Fruit fly (Drosophila melanogaster): ENCODE measurements around the gene CG8837.
A peak's percentile ranks its signal among the peaks of the same experiment; 100 is the strongest.

Gene CG8837

DNA sequence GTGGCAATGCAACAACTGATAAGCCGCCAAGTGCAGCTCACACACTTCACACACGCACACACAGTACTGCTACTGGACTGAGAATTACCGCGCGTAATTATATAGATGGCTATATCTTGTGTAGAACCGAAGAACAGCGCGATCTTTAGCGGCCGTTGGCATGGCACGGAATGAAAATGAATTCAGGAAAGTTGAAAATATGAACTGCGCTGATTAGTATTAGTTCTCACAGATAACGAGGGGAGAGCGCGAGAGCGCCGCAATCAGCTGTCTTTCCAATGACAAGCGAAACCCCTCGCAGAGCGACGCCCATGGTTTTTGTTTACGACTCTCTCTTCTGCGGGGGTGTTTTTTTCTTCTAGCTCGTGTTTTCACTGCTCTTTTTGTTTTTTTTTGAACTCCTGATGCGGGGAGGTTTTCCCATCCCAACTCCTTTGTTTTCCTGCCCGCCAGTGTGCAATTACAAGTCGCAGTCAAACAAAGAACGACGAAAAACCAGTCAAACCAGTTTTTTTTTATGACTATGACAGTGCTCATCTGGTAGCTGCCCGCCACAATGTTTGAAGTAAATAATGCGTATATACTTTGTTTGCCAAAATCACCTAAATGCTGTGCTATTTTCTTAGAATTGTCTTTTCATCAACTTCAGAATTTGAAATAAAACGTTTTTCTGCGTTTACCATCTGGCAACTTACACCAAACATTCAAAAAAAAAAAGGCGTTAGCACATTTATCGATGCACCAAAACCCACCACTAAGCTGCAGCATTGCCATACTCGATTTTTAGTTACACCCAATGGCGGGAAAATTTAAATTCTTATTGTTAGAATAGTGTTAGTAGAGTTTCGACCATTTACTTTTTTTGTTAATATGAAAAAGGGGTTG lies 16.8 kb upstream of the CG8837 start, which contains the start of gene CG9663 (continued):
- TF ChIP-seq CG9139 (GFP tag; optimal IDR thresholded peaks at IDR 0.05) (peak; percentile 88), CG3032 (tag; optimal IDR thresholded peaks at IDR 0.05) (peak; percentile 77), CG11762 (GFP tag; optimal IDR thresholded peaks at IDR 0.05; ENCODE audit: insufficient read depth) (peak; percentile 67), ss (GFP tag; optimal IDR thresholded peaks at IDR 0.05) (peak; percentile 88 to 92), Eip93F (GFP tag; optimal IDR thresholded peaks at IDR 0.05) (peak; percentile 55), CG10631 (GFP tag; optimal IDR thresholded peaks at IDR 0.05) (peak; percentile 65), lz (GFP tag; optimal IDR thresholded peaks at IDR 0.05) (peak; percentile 73), Ets96B (tag; optimal IDR thresholded peaks at IDR 0.05) (peak; percentile 70), Lpt (GFP tag; optimal IDR thresholded peaks at IDR 0.05) (peak; percentile 73), Smox (GFP tag; optimal IDR thresholded peaks at IDR 0.05) (peak; percentile 62), CG8119 (GFP tag; IDR thresholded peaks at IDR 0.05) (peak; percentile 85), CG6854 (GFP tag; optimal IDR thresholded peaks at IDR 0.05) (peak; percentile 73), dsx (GFP tag; optimal IDR thresholded peaks at IDR 0.05; ENCODE audit: poor library complexity, severe bottlenecking) (peak; percentile 71), svp (GFP tag) (peak; percentile 93), Hr38 (GFP tag; optimal IDR thresholded peaks at IDR 0.05) (no peak), pdm3 (GFP tag; optimal IDR thresholded peaks at IDR 0.05) (peak; percentile 68), Blimp-1 (GFP tag; optimal IDR thresholded peaks at IDR 0.05) (peak; percentile 33), CG32006 (GFP tag; optimal IDR thresholded peaks at IDR 0.05) (peak; percentile 52), topi (GFP tag; optimal IDR thresholded peaks at IDR 0.05) (peak; percentile 74), CG15336 (GFP tag; IDR thresholded peaks at IDR 0.05) (peak; percentile 70), CG6808 (GFP tag; optimal IDR thresholded peaks at IDR 0.05) (peak; percentile 90), CG11902 (GFP tag; optimal IDR thresholded peaks at IDR 0.05) (peak; percentile 42), OdsH (GFP tag; optimal IDR thresholded peaks at IDR 0.05) (peak; percentile 57)

DNA sequence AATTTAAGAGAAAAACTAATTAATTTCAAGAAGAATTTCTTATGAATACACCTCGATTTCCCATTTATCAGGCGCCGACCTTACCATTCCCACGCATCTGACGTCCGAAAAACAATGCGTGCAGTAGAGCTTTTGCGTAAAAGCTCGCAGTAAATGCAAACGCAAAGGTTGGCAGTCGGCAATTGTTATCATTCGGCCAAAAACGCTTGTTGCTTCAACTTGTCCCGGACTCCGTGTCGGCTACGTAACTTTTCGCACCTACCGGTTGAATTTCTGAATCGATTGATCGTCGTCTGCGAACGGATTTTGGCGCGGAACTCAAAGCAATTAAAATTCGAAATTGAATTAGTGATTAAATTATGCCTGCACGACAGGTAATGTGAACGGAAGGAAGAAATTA lies 16.2 kb upstream of the CG8837 start, which contains the start of gene CG3277:
Gene CG3277 (plus strand): TSS at position 208 of the 400 bp plus-strand sequence.
- TF ChIP-seq Eip93F (GFP tag; optimal IDR thresholded peaks at IDR 0.05) (peak; percentile 1), CG9139 (GFP tag; optimal IDR thresholded peaks at IDR 0.05) (no peak), CG3919 (GFP tag; optimal IDR thresholded peaks at IDR 0.05) (no peak), pdm3 (GFP tag; optimal IDR thresholded peaks at IDR 0.05) (no peak), CG10669 (GFP tag; optimal IDR thresholded peaks at IDR 0.05) (no peak), vri (GFP tag; optimal IDR thresholded peaks at IDR 0.05) (peak; percentile 53)

DNA sequence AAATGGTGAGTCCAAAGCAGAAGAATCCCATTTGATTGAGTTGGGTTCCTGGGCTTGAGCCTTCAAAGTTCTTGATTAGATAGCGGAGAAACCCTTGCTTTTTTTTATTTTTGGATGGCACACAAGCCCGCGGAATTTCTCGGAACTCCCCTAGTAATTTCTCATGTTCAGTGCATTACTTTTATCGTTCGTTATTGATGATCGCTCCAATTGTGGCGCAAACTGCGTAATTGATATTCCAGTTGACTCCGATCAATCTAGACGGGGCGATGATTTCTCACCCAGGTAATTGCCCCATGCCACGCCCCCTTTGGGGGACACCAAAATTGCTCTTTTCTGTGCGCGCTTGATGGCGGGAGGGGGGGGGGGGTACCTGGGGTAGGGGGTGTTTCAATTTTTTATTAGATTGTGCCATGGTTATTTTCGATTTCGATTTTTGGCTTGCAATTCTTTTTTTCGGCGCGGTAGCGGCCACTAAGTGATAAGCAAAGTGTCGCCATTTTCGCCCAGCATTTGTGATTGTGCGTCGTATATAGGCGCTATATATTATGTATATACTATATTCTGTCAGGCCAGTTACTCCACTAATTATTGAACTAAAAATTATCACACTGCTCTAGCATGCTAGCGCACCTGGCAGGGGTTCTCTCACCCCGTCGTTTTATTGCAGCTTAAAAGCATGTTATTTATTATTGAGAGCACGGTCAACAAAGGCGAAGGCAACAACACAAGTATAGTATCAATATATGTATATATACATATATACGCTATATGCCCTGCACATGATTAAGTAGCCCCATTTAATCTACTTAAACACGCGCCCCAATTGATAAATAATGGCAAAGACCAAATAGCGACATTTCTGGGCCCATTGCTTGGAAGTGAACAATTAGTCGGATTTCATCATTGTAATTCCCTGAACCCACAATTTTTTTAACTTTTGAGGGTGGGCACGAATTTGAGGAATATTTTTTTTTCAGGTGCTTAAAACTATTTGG lies 14.9 kb upstream of the CG8837 start:
- TF ChIP-seq achi (GFP tag; optimal IDR thresholded peaks at IDR 0.05) (no peak), fd59A (GFP tag; optimal IDR thresholded peaks at IDR 0.05) (no peak), CG10631 (GFP tag; optimal IDR thresholded peaks at IDR 0.05) (no peak), CG8319 (GFP tag; optimal IDR thresholded peaks at IDR 0.05) (no peak), vri (GFP tag; optimal IDR thresholded peaks at IDR 0.05) (peak; percentile 24), svp (GFP tag) (peak; percentile 61), Hr4 (GFP tag; optimal IDR thresholded peaks at IDR 0.05) (no peak), CG1621 (tag; optimal IDR thresholded peaks at IDR 0.05) (no peak), lz (GFP tag; optimal IDR thresholded peaks at IDR 0.05) (no peak), topi (GFP tag; optimal IDR thresholded peaks at IDR 0.05) (no peak)

Data from whole organism, prepupa.